4 fruit fly cellular contexts compared by ENCODE assay signal in the genomic region with DNA sequence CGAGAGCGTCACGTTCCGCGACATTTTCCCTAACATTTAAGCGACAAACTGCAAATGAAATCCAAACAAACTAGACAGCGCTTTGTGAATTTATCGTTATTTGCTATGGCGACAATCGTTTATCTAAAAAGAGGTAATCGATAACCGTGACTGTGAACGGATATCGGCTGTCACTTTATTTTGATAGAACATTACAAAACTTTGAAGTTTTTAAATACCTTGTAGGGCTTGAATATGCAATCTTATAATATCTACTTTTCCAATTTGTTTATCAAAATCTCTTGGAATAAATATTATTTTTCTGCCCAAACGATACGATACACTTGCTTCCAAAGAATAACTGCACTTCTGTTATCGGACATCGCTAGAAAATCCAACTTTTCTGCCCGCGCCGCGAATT.
TF ChIP-seq lines count a peak whose summit lies in the region.

A gene (minus strand): TSS at position 200 of the 400 bp plus-strand sequence.
A gene (plus strand): TSS at position 339 of the 400 bp plus-strand sequence.

- no peak for TF ChIP-seq CTCF in whole organism, embryonic (GFP tag; optimal IDR thresholded peaks at IDR 0.05; lab: Kevin White, UChicago)

TF ChIP-seq in whole organism, adult, 20 proteins besides CTCF, POLR2A, EP300 and RAD21:
- TF ChIP-seq Mnt (GFP tag; optimal IDR thresholded peaks at IDR 0.05; lab: Kevin White, UChicago), result peak; percentile 31
- no peak for TF ChIP-seq pad (GFP tag; optimal IDR thresholded peaks at IDR 0.05; lab: Kevin White, UChicago)
- no peak for TF ChIP-seq ovo (GFP tag; optimal IDR thresholded peaks at IDR 0.05; lab: Kevin White, UChicago)
- no peak for TF ChIP-seq CG33017 (tag; optimal IDR thresholded peaks at IDR 0.05; lab: Kevin White, UChicago)
- no peak for TF ChIP-seq Clk (GFP tag; optimal IDR thresholded peaks at IDR 0.05; lab: Kevin White, UChicago)
- TF ChIP-seq kay (GFP tag; lab: Kevin White, UChicago; ENCODE audit: borderline replicate concordance), result no peak
- TF ChIP-seq cnc (optimal IDR thresholded peaks at IDR 0.05; lab: Kevin White, UChicago), result no peak
- no peak for TF ChIP-seq CG14711 (tag; optimal IDR thresholded peaks at IDR 0.05; lab: Kevin White, UChicago)
- TF ChIP-seq toe (GFP tag; optimal IDR thresholded peaks at IDR 0.05; lab: Kevin White, UChicago), result no peak
- TF ChIP-seq bab1 (GFP tag; optimal IDR thresholded peaks at IDR 0.05; lab: Kevin White, UChicago), result peak; percentile 73
- TF ChIP-seq Crg-1 (GFP tag; optimal IDR thresholded peaks at IDR 0.05; lab: Kevin White, UChicago), result peak; percentile 5
- TF ChIP-seq CG5204 (GFP tag; optimal IDR thresholded peaks at IDR 0.05; lab: Kevin White, UChicago), result no peak
- TF ChIP-seq CG7101 (tag; optimal IDR thresholded peaks at IDR 0.05; lab: Kevin White, UChicago), result peak; percentile 31
- no peak for TF ChIP-seq cic (GFP tag; optimal IDR thresholded peaks at IDR 0.05; lab: Kevin White, UChicago)
- no peak for TF ChIP-seq CG12768 (GFP tag; optimal IDR thresholded peaks at IDR 0.05; lab: Kevin White, UChicago)
- TF ChIP-seq tj (GFP tag; optimal IDR thresholded peaks at IDR 0.05; lab: Kevin White, UChicago), result no peak
- no peak for TF ChIP-seq Hr96 (GFP tag; optimal IDR thresholded peaks at IDR 0.05; lab: Kevin White, UChicago)
- no peak for TF ChIP-seq CG11617 (GFP tag; optimal IDR thresholded peaks at IDR 0.05; lab: Kevin White, UChicago)
- TF ChIP-seq CG1620 (GFP tag; optimal IDR thresholded peaks at IDR 0.05; lab: Kevin White, UChicago), result peak; percentile 10
- TF ChIP-seq CG7045 (GFP tag; optimal IDR thresholded peaks at IDR 0.05; lab: Kevin White, UChicago), result no peak

TF ChIP-seq in whole organism, embryonic, 481 proteins besides CTCF, POLR2A, EP300 and RAD21 (continues in another document):
- no peak for TF ChIP-seq CG1529 (GFP tag; optimal IDR thresholded peaks at IDR 0.05; lab: Kevin White, UChicago)
- no peak for TF ChIP-seq CG6765 (GFP tag; optimal IDR thresholded peaks at IDR 0.05; lab: Kevin White, UChicago)
- TF ChIP-seq NC2β (GFP tag; optimal IDR thresholded peaks at IDR 0.05; lab: Kevin White, UChicago), result no peak
- TF ChIP-seq CG10431 (GFP tag; optimal IDR thresholded peaks at IDR 0.05; lab: Kevin White, UChicago), result no peak
- TF ChIP-seq gt (GFP tag; IDR thresholded peaks at IDR 0.05; lab: Robert Waterston, UW), result no peak
- TF ChIP-seq CG1602 (GFP tag; optimal IDR thresholded peaks at IDR 0.05; lab: Kevin White, UChicago), result no peak
- TF ChIP-seq ssp (GFP tag; IDR thresholded peaks at IDR 0.05; lab: Robert Waterston, UW), result no peak
- TF ChIP-seq CG4730 (GFP tag; IDR thresholded peaks at IDR 0.05; lab: Robert Waterston, UW), result no peak
- TF ChIP-seq CG7745 (tag; optimal IDR thresholded peaks at IDR 0.05; lab: Kevin White, UChicago), result no peak
- no peak for TF ChIP-seq so (GFP tag; IDR thresholded peaks at IDR 0.05; lab: Robert Waterston, UW)
- TF ChIP-seq CG17612 (GFP tag; IDR thresholded peaks at IDR 0.05; lab: Robert Waterston, UW), result no peak
- TF ChIP-seq Oaz (GFP tag; IDR thresholded peaks at IDR 0.05; lab: Robert Waterston, UW), result no peak
- no peak for TF ChIP-seq chif (GFP tag; optimal IDR thresholded peaks at IDR 0.05; lab: Kevin White, UChicago)
- TF ChIP-seq seq (GFP tag; IDR thresholded peaks at IDR 0.05; lab: Robert Waterston, UW), result no peak
- TF ChIP-seq fd3F (GFP tag; optimal IDR thresholded peaks at IDR 0.05; lab: Kevin White, UChicago), result no peak
- TF ChIP-seq CG11695 (GFP tag; IDR thresholded peaks at IDR 0.05; lab: Robert Waterston, UW), result no peak
- TF ChIP-seq Dad (GFP tag; optimal IDR thresholded peaks at IDR 0.05; lab: Kevin White, UChicago), result no peak
- no peak for TF ChIP-seq onecut (GFP tag; IDR thresholded peaks at IDR 0.05; lab: Robert Waterston, UW)
- TF ChIP-seq lmd (GFP tag; IDR thresholded peaks at IDR 0.05; lab: Robert Waterston, UW), result no peak
- no peak for TF ChIP-seq Atf3 (GFP tag; optimal IDR thresholded peaks at IDR 0.05; lab: Kevin White, UChicago)
- TF ChIP-seq CG7357 (GFP tag; IDR thresholded peaks at IDR 0.05; lab: Robert Waterston, UW), result no peak
- TF ChIP-seq p53 (GFP tag; optimal IDR thresholded peaks at IDR 0.05; lab: Kevin White, UChicago), result no peak
- TF ChIP-seq Side (GFP tag; optimal IDR thresholded peaks at IDR 0.05; lab: Kevin White, UChicago), result peak; percentile 3
- no peak for TF ChIP-seq fru (optimal IDR thresholded peaks at IDR 0.05; lab: Kevin White, UChicago)
- TF ChIP-seq fu2 (GFP tag; optimal IDR thresholded peaks at IDR 0.05; lab: Kevin White, UChicago), result no peak

TF ChIP-seq in whole organism, prepupa, 60 proteins besides CTCF, POLR2A, EP300 and RAD21 (continues in another document):
- TF ChIP-seq net (GFP tag; optimal IDR thresholded peaks at IDR 0.05; lab: Kevin White, UChicago), result no peak
- TF ChIP-seq CG31627 (GFP tag; optimal IDR thresholded peaks at IDR 0.05; lab: Kevin White, UChicago), result no peak
- TF ChIP-seq eg (GFP tag; IDR thresholded peaks at IDR 0.05; lab: Robert Waterston, UW), result no peak
- TF ChIP-seq esn (GFP tag; optimal IDR thresholded peaks at IDR 0.05; lab: Kevin White, UChicago), result peak; percentile 41
- no peak for TF ChIP-seq CG4318 (GFP tag; optimal IDR thresholded peaks at IDR 0.05; lab: Kevin White, UChicago)
- no peak for TF ChIP-seq CG6792 (GFP tag; optimal IDR thresholded peaks at IDR 0.05; lab: Kevin White, UChicago)
- no peak for TF ChIP-seq Met (GFP tag; optimal IDR thresholded peaks at IDR 0.05; lab: Kevin White, UChicago)
- no peak for TF ChIP-seq CG6276 (GFP tag; optimal IDR thresholded peaks at IDR 0.05; lab: Kevin White, UChicago)
- TF ChIP-seq Sox102F (GFP tag; optimal IDR thresholded peaks at IDR 0.05; lab: Kevin White, UChicago), result no peak
- TF ChIP-seq Sox14 (GFP tag; optimal IDR thresholded peaks at IDR 0.05; lab: Kevin White, UChicago), result peak; percentile 10
- TF ChIP-seq CG8632 (GFP tag; optimal IDR thresholded peaks at IDR 0.05; lab: Kevin White, UChicago), result no peak
- TF ChIP-seq Hr38 (GFP tag; optimal IDR thresholded peaks at IDR 0.05; lab: Kevin White, UChicago), result no peak
- no peak for TF ChIP-seq CG6854 (GFP tag; optimal IDR thresholded peaks at IDR 0.05; lab: Kevin White, UChicago)
- TF ChIP-seq Hr4 (GFP tag; optimal IDR thresholded peaks at IDR 0.05; lab: Kevin White, UChicago), result no peak
- no peak for TF ChIP-seq CG11902 (GFP tag; optimal IDR thresholded peaks at IDR 0.05; lab: Kevin White, UChicago)
- no peak for TF ChIP-seq Ets21C (GFP tag; optimal IDR thresholded peaks at IDR 0.05; lab: Kevin White, UChicago)
- TF ChIP-seq CG3032 (tag; optimal IDR thresholded peaks at IDR 0.05; lab: Kevin White, UChicago), result peak; percentile 22
- TF ChIP-seq Eip78C (GFP tag; lab: Kevin White, UChicago), result no peak
- no peak for TF ChIP-seq CG16779 (tag; optimal IDR thresholded peaks at IDR 0.05; lab: Kevin White, UChicago)
- no peak for TF ChIP-seq lz (GFP tag; optimal IDR thresholded peaks at IDR 0.05; lab: Kevin White, UChicago)
- no peak for TF ChIP-seq achi (GFP tag; optimal IDR thresholded peaks at IDR 0.05; lab: Kevin White, UChicago)
- TF ChIP-seq CG9139 (GFP tag; optimal IDR thresholded peaks at IDR 0.05; lab: Kevin White, UChicago), result no peak
- TF ChIP-seq salr (GFP tag; optimal IDR thresholded peaks at IDR 0.05; lab: Kevin White, UChicago), result no peak
- TF ChIP-seq CG11762 (GFP tag; optimal IDR thresholded peaks at IDR 0.05; lab: Kevin White, UChicago; ENCODE audit: insufficient read depth), result no peak
- TF ChIP-seq CG32006 (GFP tag; optimal IDR thresholded peaks at IDR 0.05; lab: Kevin White, UChicago), result no peak
- TF ChIP-seq pdm3 (GFP tag; optimal IDR thresholded peaks at IDR 0.05; lab: Kevin White, UChicago), result no peak

TF ChIP-seq in whole organism, wandering third instar larva, 38 proteins besides CTCF, POLR2A, EP300 and RAD21:
- TF ChIP-seq sage (GFP tag; optimal IDR thresholded peaks at IDR 0.05; lab: Kevin White, UChicago), result no peak
- no peak for TF ChIP-seq N (GFP tag; optimal IDR thresholded peaks at IDR 0.05; lab: Kevin White, UChicago)
- TF ChIP-seq Hnf4 (GFP tag; optimal IDR thresholded peaks at IDR 0.05; lab: Kevin White, UChicago), result no peak
- TF ChIP-seq HLH106 (tag; optimal IDR thresholded peaks at IDR 0.05; lab: Kevin White, UChicago), result peak; percentile 22
- no peak for TF ChIP-seq Dfd (GFP tag; optimal IDR thresholded peaks at IDR 0.05; lab: Kevin White, UChicago)
- TF ChIP-seq h (GFP tag; optimal IDR thresholded peaks at IDR 0.05; lab: Kevin White, UChicago), result peak; percentile 24
- TF ChIP-seq Jra (GFP tag; optimal IDR thresholded peaks at IDR 0.05; lab: Kevin White, UChicago), result no peak
- TF ChIP-seq ey (GFP tag; optimal IDR thresholded peaks at IDR 0.05; lab: Kevin White, UChicago), result peak; percentile 12
- TF ChIP-seq CG32264 (GFP tag; optimal IDR thresholded peaks at IDR 0.05; lab: Kevin White, UChicago), result no peak
- TF ChIP-seq psq (GFP tag; optimal IDR thresholded peaks at IDR 0.05; lab: Kevin White, UChicago), result no peak
- no peak for TF ChIP-seq CG9705 (GFP tag; optimal IDR thresholded peaks at IDR 0.05; lab: Kevin White, UChicago)
- TF ChIP-seq Abd-B (GFP tag; optimal IDR thresholded peaks at IDR 0.05; lab: Kevin White, UChicago), result no peak
- TF ChIP-seq Hr78 (GFP tag; optimal IDR thresholded peaks at IDR 0.05; lab: Kevin White, UChicago), result no peak
- TF ChIP-seq dsf (GFP tag; optimal IDR thresholded peaks at IDR 0.05; lab: Kevin White, UChicago; ENCODE audit: borderline replicate concordance), result peak; percentile 27
- peak; percentile 6 for TF ChIP-seq rgr (GFP tag; optimal IDR thresholded peaks at IDR 0.05; lab: Kevin White, UChicago)
- TF ChIP-seq Myc (optimal IDR thresholded peaks at IDR 0.05; lab: Kevin White, UChicago), result no peak
